Worm (Caenorhabditis elegans): Measurements from ENCODE around the gene vha-14.

The vha-14 gene

DNA sequence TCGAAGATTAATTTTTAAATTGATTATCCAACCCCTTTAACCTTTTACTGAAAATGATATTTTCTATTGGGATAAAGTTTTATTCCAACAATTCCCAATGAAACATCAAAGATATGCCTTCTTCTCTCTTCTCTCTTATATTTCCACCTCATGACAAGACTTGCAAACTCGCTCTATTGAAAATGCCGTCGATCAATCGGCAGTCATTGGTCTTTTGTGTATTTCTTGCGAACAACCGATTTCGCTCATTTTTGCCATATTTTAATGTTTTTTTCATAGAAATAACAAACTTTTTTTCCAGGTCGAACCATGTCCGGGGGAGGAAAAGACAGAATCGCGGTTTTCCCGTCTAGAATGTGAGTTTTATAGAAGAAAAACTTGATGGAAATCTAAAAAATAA lies at the start of gene vha-14:
vha-14 (plus strand) TSS at position 302 of the 400 bp plus-strand sequence.
- TF ChIP-seq W03F9.2 (tag; optimal IDR thresholded peaks at IDR 0.05) (peak; percentile 29), dao-5 (tag; optimal IDR thresholded peaks at IDR 0.05) (no peak)

DNA sequence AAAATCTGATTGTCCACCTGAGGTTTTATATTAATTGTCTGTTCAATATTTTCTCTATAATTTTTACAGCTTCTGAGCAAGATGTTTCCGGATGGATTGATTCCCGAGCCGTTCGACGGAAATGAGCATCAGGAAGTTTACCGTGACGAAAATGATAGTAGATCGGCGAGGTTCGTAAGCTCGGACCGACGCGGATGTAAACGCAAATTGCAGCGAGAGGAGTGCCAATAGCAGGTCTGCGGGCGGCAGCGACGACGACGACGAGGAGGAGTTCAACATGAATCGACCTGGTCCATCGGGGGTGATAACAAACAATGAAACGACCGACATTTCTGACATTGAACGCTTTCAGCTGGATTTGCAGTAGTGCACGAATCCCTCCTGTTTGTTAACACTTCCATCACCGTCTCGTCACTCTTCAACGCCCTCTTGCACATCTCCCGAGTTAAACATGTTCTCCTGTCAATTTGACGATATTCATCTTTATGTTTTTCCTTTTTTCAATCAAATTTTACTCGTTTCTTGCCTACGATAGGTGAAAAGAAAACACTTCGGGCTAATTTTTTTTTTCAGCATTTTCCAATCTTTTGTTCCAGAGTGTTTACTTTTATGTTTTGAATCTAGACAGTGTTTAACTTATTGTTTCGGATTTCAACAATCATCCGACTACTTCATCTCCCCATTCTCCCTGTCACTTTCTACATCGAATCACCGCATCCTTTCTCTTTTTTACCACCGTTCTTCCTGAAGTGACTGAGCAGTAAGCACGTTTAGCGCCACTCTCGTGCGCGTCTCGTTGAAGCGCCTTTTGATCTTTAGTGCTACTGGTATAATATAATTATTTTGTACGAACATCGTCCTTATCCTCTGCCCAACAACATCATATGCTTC lies 45.8 kb upstream of the vha-14 start:
- TF ChIP-seq him-1 (tag; optimal IDR thresholded peaks at IDR 0.05) (no peak), W03F9.2 (tag; optimal IDR thresholded peaks at IDR 0.05) (no peak), dao-5 (tag; optimal IDR thresholded peaks at IDR 0.05) (no peak)

DNA sequence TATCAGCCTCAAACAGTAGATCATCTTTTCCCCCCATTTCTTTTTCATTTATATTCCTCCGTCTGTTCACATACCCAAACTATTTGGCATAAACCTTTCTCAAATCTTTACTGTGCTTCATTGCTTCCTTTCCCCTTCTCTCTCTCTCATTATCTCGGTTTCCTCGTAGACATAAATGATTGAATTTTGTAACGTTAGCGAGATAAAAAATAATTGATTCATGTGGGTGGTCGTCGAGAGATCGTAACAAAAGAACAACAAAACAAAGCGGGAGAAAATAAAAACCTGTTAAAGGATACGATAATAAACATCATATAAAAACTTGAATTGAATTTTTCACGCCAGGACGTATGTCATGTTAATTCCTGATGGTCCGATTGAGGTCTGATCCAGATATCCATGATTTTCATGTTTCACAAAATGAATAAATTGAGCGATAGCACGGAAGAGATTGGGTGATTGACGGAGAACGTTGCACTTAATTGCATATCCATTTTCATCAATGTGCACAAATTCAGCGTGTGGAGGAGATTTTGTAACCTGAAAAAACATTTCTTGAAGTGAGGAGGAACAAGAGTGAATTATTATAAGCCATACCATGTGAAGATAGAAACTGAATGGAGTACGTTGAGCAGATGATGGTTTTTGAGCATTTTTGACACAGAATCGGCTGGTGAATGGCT lies 45.0 kb upstream of the vha-14 start:
- TF ChIP-seq him-1 (tag; optimal IDR thresholded peaks at IDR 0.05) (no peak), W03F9.2 (tag; optimal IDR thresholded peaks at IDR 0.05) (no peak), dao-5 (tag; optimal IDR thresholded peaks at IDR 0.05) (no peak)

DNA sequence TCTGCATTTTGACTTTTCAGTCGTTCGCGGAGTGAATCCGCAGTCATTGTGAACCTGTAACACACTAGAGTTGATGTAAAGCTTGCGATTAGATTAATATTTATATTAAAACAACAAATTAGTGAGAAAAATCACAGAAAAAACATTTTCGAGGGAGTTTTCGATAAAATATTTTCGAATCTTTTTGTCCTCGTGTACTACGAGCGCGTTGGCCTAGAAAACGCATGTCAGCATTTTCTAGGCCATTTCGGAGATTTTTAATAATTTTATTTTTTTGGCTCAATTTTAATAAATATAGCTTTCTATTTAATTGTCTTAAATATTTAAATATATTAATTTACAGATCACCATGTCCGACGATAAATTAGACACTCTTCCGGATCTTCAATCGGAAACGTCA lies 42.5 kb upstream of the vha-14 start, which contains the start of gene B0464.9:
B0464.9 (plus strand) TSS at position 344 of the 400 bp plus-strand sequence.
- TF ChIP-seq him-1 (tag; optimal IDR thresholded peaks at IDR 0.05) (no peak), dao-5 (tag; optimal IDR thresholded peaks at IDR 0.05) (no peak), W03F9.2 (tag; optimal IDR thresholded peaks at IDR 0.05) (peak; percentile 69)

DNA sequence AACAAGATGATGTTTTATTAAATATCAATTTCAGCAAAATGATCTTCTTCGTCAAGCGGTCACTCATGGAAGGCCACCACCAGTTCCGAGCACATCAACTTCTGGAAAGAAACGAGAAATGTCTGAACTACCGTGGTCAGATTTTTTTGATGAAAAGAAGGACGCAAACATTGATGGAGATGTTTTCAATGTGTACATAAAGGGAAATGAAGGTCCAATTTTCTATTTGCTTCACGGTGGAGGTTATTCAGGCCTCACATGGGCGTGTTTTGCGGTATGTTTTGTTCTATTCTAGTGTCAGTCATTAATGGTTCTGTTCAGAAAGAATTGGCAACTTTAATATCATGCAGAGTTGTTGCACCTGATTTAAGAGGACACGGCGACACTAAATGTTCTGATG lies 42.0 kb upstream of the vha-14 start, which contains the start of gene B0464.6:
B0464.6 (minus strand) TSS at position 101 of the 400 bp plus-strand sequence.
- no peak for TF ChIP-seq W03F9.2 (tag; optimal IDR thresholded peaks at IDR 0.05)
- TF ChIP-seq him-1 (tag; optimal IDR thresholded peaks at IDR 0.05): no peak
- no peak for TF ChIP-seq dao-5 (tag; optimal IDR thresholded peaks at IDR 0.05)

DNA sequence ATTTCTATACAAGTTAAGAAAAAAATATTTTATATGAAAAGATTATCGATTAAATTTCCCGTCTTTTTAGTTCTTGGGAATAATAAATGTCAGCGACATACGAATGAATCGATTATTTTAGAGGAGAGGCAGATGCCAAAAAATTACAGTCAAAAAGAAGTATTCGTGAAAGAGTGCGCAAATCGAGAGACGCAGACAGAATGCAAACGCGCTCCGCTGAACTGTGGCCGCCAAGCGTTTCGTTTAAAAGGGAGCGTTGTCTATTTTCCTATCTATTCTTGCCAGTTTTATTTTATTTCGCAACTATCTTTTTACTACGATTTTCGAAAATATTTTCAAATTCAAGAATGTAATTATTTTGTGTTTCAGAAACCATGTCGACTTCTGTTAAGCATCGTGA lies 40.8 kb upstream of the vha-14 start, which contains the start of gene baf-1:
baf-1 (plus strand) TSS at position 370 of the 400 bp plus-strand sequence.
- TF ChIP-seq W03F9.2 (tag; optimal IDR thresholded peaks at IDR 0.05): peak; percentile 76
- TF ChIP-seq dao-5 (tag; optimal IDR thresholded peaks at IDR 0.05): no peak

DNA sequence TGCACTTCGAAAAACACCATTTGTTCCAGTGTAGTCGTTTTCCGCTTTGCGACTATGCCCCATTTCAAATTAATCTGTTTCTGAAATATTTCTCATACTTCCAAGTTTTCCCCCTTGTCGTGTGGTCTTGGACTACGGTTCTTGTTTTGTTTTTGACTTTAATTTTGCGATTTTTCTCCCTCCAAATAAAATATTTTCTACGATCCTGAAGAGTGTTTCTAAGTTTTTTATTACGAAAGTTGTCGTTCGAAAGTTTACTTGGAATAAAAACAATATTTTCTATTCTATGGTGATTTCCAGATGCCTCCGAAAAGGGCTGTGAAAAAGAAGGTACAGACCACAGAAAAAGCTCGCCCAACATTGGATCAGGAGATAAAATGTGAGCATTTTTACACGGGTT lies 40.0 kb upstream of the vha-14 start, which contains the start of gene tag-342:
tag-342 (plus strand) TSS at position 301 of the 400 bp plus-strand sequence.
- TF ChIP-seq dao-5 (tag; optimal IDR thresholded peaks at IDR 0.05) (no peak), W03F9.2 (tag; optimal IDR thresholded peaks at IDR 0.05) (no peak), him-1 (tag; optimal IDR thresholded peaks at IDR 0.05) (no peak)

DNA sequence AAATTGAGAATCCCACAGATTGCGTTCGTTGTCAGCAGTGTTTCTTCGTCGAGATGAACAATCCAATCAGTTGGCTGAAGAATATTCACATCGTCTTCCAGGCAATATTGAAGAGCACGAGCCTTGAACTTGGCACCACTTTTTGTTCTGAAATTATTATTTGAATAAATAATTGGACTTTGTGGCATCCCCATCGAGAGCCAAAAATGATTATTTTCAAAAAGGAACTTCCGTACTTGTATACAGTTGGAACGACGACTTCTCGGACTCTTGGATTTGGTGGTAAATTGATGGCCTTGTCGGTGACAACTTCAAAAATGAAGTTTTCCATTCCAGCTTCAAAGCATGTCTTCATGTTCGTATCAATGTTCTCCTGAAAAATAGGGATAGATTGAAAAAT lies 35.9 kb upstream of the vha-14 start:
- no peak for TF ChIP-seq dao-5 (tag; optimal IDR thresholded peaks at IDR 0.05)
- TF ChIP-seq him-1 (tag; optimal IDR thresholded peaks at IDR 0.05): no peak
- TF ChIP-seq W03F9.2 (tag; optimal IDR thresholded peaks at IDR 0.05): no peak

DNA sequence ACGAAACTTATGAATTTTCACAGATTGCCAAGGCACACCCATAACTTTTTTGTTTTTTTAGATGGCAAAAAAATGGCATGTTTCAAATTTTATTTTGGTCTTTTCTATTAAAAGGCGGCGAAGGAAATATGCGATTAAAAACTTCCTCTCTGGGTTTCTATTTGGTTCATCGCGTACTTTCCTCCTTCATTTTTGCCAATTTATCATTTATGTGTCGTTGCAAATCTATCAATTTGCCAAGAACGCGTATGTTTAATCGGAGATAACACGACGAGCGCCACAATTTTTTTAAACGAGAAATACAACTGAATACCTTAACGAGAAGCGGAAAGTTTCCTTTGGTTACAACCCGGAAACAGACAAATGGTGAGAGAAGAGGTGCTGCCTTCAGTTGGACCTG lies 35.4 kb upstream of the vha-14 start:
- TF ChIP-seq him-1 (tag; optimal IDR thresholded peaks at IDR 0.05): no peak
- no peak for TF ChIP-seq dao-5 (tag; optimal IDR thresholded peaks at IDR 0.05)
- no peak for TF ChIP-seq W03F9.2 (tag; optimal IDR thresholded peaks at IDR 0.05)

DNA sequence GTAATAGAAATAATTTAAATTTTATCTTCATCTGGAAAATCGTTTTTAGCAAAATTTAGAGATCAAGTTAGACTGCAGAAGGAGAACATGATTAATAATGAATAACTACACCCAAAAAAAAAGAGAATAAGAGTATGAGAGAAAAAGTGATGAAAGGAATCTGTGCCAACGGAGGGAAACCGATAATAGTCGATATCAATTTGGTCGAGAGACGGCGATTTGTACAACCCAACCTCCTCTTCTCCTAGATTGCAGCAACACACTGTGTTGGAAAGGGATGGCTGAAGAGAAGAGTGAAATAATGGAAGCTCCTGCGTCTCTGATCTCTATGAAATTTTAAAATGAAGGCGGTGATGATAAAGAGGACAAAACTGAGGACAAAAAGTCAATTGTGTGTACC lies 33.4 kb upstream of the vha-14 start:
- TF ChIP-seq dao-5 (tag; optimal IDR thresholded peaks at IDR 0.05): no peak
- no peak for TF ChIP-seq him-1 (tag; optimal IDR thresholded peaks at IDR 0.05)
- no peak for TF ChIP-seq W03F9.2 (tag; optimal IDR thresholded peaks at IDR 0.05)

DNA sequence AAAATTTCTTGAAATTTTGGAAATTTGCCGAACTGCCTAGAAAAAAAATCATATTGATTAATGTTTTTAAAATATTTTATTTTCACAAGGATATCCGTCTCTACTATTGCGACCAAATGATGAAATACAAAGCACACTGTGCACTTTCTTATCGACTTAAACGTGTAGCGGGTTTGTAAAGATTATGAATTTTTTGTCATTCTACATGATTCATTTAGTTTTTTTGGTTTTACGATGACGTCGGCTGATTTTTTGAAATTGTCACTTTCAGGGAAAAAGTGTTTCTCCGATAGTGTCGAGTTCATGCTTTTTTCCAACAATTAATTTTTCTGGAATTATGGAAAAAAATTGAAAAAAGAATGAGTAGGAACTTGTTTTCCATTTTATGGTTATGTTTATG lies 31.3 kb upstream of the vha-14 start:
- TF ChIP-seq him-1 (tag; optimal IDR thresholded peaks at IDR 0.05) (no peak), dao-5 (tag; optimal IDR thresholded peaks at IDR 0.05) (no peak), W03F9.2 (tag; optimal IDR thresholded peaks at IDR 0.05) (no peak)

DNA sequence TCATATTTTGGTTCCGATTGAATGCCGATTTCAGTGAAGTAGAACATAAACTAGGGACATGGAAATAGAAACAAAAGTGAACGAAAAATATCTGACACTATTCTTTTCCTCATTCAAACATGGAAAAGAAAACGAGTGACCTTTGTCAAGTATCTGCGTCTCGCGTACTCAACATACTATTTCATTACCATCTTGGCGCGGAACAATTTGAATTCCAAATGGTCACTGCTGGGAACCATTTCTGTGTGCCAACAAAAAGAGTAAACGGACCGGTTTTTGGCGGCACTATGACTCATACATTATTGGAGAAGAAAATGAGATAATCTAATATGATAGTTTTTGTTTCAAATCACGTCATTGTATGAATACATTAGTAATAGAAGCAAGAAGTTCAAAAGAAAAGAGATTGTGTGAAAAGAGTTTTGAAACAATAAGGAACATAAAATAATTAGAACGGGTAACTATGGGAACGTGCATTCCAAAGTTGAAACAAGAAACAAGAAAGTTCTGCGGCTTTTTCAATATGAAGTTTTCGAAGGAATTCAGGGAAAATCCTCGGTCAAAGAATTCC lies 25.4 kb upstream of the vha-14 start:
- no peak for TF ChIP-seq dao-5 (tag; optimal IDR thresholded peaks at IDR 0.05)
- no peak for TF ChIP-seq him-1 (tag; optimal IDR thresholded peaks at IDR 0.05)
- TF ChIP-seq W03F9.2 (tag; optimal IDR thresholded peaks at IDR 0.05): no peak

DNA sequence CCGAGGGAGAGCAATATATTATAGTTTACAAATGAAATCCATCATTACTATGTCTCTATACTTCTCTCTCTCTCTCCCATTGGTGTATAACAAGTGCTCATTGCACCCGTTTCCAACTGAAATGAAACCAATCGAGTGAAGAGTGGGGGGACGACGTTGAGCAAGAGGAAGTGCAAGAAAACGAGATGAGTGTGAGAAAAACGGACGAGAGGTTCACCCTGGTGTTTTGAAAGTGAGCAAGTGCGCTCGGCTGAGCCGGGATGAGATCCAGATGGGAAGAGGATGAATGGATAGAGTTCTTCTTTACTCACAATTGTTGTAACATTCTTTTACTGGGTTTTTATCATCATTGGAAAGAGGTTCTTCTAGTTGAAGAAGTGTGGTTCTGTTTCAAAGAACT lies 24.2 kb upstream of the vha-14 start:
- TF ChIP-seq him-1 (tag; optimal IDR thresholded peaks at IDR 0.05) (no peak), dao-5 (tag; optimal IDR thresholded peaks at IDR 0.05) (no peak), W03F9.2 (tag; optimal IDR thresholded peaks at IDR 0.05) (no peak)

DNA sequence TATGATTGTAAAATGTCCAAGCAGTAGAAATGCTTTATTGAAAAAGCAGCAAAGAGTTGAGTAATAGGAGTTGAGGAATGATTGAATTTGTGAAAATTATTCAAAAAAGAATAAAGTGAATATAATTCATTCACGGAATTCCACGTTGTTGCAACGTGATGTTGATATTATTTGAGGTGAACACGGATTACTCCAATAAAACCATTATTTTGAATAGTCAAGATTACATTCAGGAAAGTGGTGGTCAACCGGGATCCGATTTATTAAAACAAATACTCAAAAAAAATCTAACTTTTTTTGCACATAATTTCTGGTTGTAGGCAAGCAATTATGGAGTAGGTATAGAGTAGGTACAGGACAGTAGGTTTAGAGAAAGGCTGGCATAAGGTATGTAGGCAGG lies 22.5 kb upstream of the vha-14 start, which contains the start of gene bre-3:
bre-3 (minus strand) TSS at position 101 of the 400 bp plus-strand sequence.
- no peak for TF ChIP-seq W03F9.2 (tag; optimal IDR thresholded peaks at IDR 0.05)
- no peak for TF ChIP-seq him-1 (tag; optimal IDR thresholded peaks at IDR 0.05)
- no peak for TF ChIP-seq dao-5 (tag; optimal IDR thresholded peaks at IDR 0.05)
